Worm (Caenorhabditis elegans) whole organism, L3 larva: Measurements from ENCODE around the gene B0218.5.

ENCODE experiments used
- ZK546.5 ChIP-seq: sonication (generic microtip); optimal IDR thresholded peaks from 2 replicates; lab custom pipeline; 2017; ENCODE audit warnings: missing biosample characterization, missing genetic modification characterization
- aly-2 ChIP-seq: fragments of 150-350 bp; optimal IDR thresholded peaks from 2 replicates; lab custom pipeline; 2014; ENCODE audit warnings: missing biosample characterization, missing genetic modification characterization
- ceh-28 ChIP-seq: fragments of 150-350 bp; optimal IDR thresholded peaks from 2 replicates; lab custom pipeline; 2014; ENCODE audit warnings: missing biosample characterization, missing genetic modification reagents, missing genetic modification characterization
- ceh-82 ChIP-seq: fragments of 150-350 bp; optimal IDR thresholded peaks from 2 replicates; lab custom pipeline; 2014; ENCODE audit warnings: missing biosample characterization, missing genetic modification characterization
- daf-12 ChIP-seq: fragments of 150-350 bp; optimal IDR thresholded peaks from 2 replicates; lab custom pipeline; 2014; ENCODE audit warnings: missing biosample characterization, missing genetic modification reagents, missing genetic modification characterization
- egl-5 ChIP-seq: fragments of 150-350 bp; optimal IDR thresholded peaks from 2 replicates; lab custom pipeline; 2017; ENCODE audit warnings: missing biosample characterization, missing genetic modification reagents, missing genetic modification characterization, inconsistent platforms
- elt-1 ChIP-seq: fragments of 150-350 bp; optimal IDR thresholded peaks from 2 replicates; lab custom pipeline; 2014; ENCODE audit warnings: missing biosample characterization, missing genetic modification characterization
- elt-2 ChIP-seq: sonication (generic microtip); optimal IDR thresholded peaks from 2 replicates; lab custom pipeline; 2016; ENCODE audit warnings: missing genetic modification reagents, mild to moderate bottlenecking, missing genetic modification characterization, missing compliant biosample characterization
- elt-3 ChIP-seq, 3 experiments: fragments of 150-350 bp in 1 of 3; sonication (generic microtip) in 2 of 3; optimal IDR thresholded peaks; 2 replicates in 2 of 3; 4 replicates in 1 of 3; lab custom pipeline; 2014 to 2017; ENCODE audit warnings: missing biosample characterization in 3 of 3, missing genetic modification characterization in 3 of 3
- eor-1 ChIP-seq, 2 experiments: fragments of 150-350 bp; optimal IDR thresholded peaks; 2 replicates each; lab custom pipeline; 2014 to 2018; ENCODE audit warnings: missing biosample characterization in 2 of 2, missing genetic modification characterization in 2 of 2
- fkh-10 ChIP-seq: sonication (generic microtip); optimal IDR thresholded peaks from 2 replicates; lab custom pipeline; 2017; ENCODE audit warnings: missing biosample characterization, missing genetic modification reagents, missing genetic modification characterization
- fkh-2 ChIP-seq: fragments of 150-350 bp; optimal IDR thresholded peaks from 2 replicates; lab custom pipeline; 2014; ENCODE audit warnings: missing biosample characterization, missing genetic modification reagents, missing genetic modification characterization
- fos-1 ChIP-seq: fragments of 150-350 bp; optimal IDR thresholded peaks from 2 replicates; lab custom pipeline; 2014; ENCODE audit warnings: missing biosample characterization, missing genetic modification characterization
- hmg-11 ChIP-seq: sonication (generic microtip); optimal IDR thresholded peaks from 2 replicates; lab custom pipeline; 2016; ENCODE audit warnings: missing genetic modification characterization, missing compliant biosample characterization
- jun-1 ChIP-seq: fragments of 150-350 bp; optimal IDR thresholded peaks from 2 replicates; lab custom pipeline; 2014; ENCODE audit warnings: missing biosample characterization, missing genetic modification reagents, missing genetic modification characterization
- lin-15B ChIP-seq: fragments of 150-350 bp; optimal IDR thresholded peaks from 2 replicates; lab custom pipeline; 2014; ENCODE audit warnings: missing biosample characterization, missing genetic modification characterization
- lin-39 ChIP-seq: fragments of 150-350 bp; optimal IDR thresholded peaks from 2 replicates; lab custom pipeline; 2018; ENCODE audit warnings: missing biosample characterization, missing genetic modification reagents, missing genetic modification characterization
- lsy-12 ChIP-seq: sonication (generic microtip); optimal IDR thresholded peaks from 2 replicates; lab custom pipeline; 2016; ENCODE audit warnings: mild to moderate bottlenecking, missing genetic modification characterization, missing compliant biosample characterization
- mml-1 ChIP-seq: fragments of 150-350 bp; sonication (generic microtip); optimal IDR thresholded peaks from 3 replicates; lab custom pipeline; 2014; ENCODE audit warnings: missing biosample characterization, missing genetic modification characterization
- nfya-1 ChIP-seq: sonication (generic microtip); optimal IDR thresholded peaks from 2 replicates; lab custom pipeline; 2017; ENCODE audit warnings: missing genetic modification characterization, mild to moderate bottlenecking, missing compliant biosample characterization, antibody characterized with exemption, moderate library complexity; ENCODE audit not compliant: insufficient read depth
- nhr-11 ChIP-seq: fragments of 150-350 bp; optimal IDR thresholded peaks from 2 replicates; lab custom pipeline; 2014; ENCODE audit warnings: missing biosample characterization, missing genetic modification characterization
- nhr-12 ChIP-seq: fragments of 150-350 bp; optimal IDR thresholded peaks from 2 replicates; lab custom pipeline; 2014; ENCODE audit warnings: missing biosample characterization, missing genetic modification characterization
- nhr-23 ChIP-seq: fragments of 150-350 bp; optimal IDR thresholded peaks from 2 replicates; lab custom pipeline; 2014; ENCODE audit warnings: missing biosample characterization, missing genetic modification reagents, missing genetic modification characterization
- nhr-25 ChIP-seq: sonication (generic microtip); optimal IDR thresholded peaks from 2 replicates; lab custom pipeline; 2017; ENCODE audit warnings: missing biosample characterization, missing genetic modification characterization
- nhr-28 ChIP-seq: fragments of 150-350 bp; optimal IDR thresholded peaks from 2 replicates; lab custom pipeline; 2014; ENCODE audit warnings: missing biosample characterization, missing genetic modification characterization
- nhr-76 ChIP-seq: fragments of 150-350 bp; sonication (generic microtip); optimal IDR thresholded peaks from 5 replicates; lab custom pipeline; 2014; ENCODE audit warnings: missing biosample characterization, missing genetic modification characterization
- pha-4 ChIP-seq: fragments of 150-350 bp; optimal IDR thresholded peaks from 2 replicates; lab custom pipeline; 2014; ENCODE audit warnings: missing biosample characterization, missing genetic modification reagents, missing genetic modification characterization
- pqm-1 ChIP-seq: fragments of 150-350 bp; optimal IDR thresholded peaks from 2 replicates; lab custom pipeline; 2017; ENCODE audit warnings: missing biosample characterization, missing genetic modification characterization, inconsistent platforms
- sea-2 ChIP-seq: fragments of 150-350 bp; sonication (generic microtip); optimal IDR thresholded peaks from 4 replicates; lab custom pipeline; 2014; ENCODE audit warnings: missing biosample characterization, missing genetic modification reagents, missing genetic modification characterization
- skn-1 ChIP-seq: fragments of 150-350 bp; optimal IDR thresholded peaks from 2 replicates; lab custom pipeline; 2014; ENCODE audit warnings: missing biosample characterization, missing genetic modification characterization
- snpc-4 ChIP-seq: fragments of 150-350 bp; optimal IDR thresholded peaks from 2 replicates; lab custom pipeline; 2014; ENCODE audit warnings: missing biosample characterization, missing genetic modification characterization
- ztf-11 ChIP-seq: fragments of 150-350 bp; optimal IDR thresholded peaks from 2 replicates; lab custom pipeline; 2014; ENCODE audit warnings: missing biosample characterization, missing genetic modification characterization

B0218.5 gene

ce11 chrIV:8144341-8144740 lies 12.7 kb downstream of the B0218.5 start:
- TF ChIP-seq sea-2 (GFP tag; lab: Kevin White, UChicago), result no peak
- TF ChIP-seq mml-1 (tag; lab: Kevin White, UChicago), result no peak
- TF ChIP-seq nfya-1, result no peak
- TF ChIP-seq daf-12, result no peak
- no peak for TF ChIP-seq fos-1 (tag; lab: Kevin White, UChicago)
- no peak for TF ChIP-seq eor-1 (tag; optimal IDR thresholded peaks at IDR 0.05; lab: Kevin White, UChicago)
- no peak for TF ChIP-seq ceh-82 (tag; lab: Kevin White, UChicago)
- TF ChIP-seq elt-3 (tag; optimal IDR thresholded peaks at IDR 0.05; lab: Kevin White, UChicago), result no peak
- no peak for TF ChIP-seq skn-1 (tag; lab: Kevin White, UChicago)
- TF ChIP-seq nhr-28 (tag; lab: Kevin White, UChicago), result no peak

DNA sequence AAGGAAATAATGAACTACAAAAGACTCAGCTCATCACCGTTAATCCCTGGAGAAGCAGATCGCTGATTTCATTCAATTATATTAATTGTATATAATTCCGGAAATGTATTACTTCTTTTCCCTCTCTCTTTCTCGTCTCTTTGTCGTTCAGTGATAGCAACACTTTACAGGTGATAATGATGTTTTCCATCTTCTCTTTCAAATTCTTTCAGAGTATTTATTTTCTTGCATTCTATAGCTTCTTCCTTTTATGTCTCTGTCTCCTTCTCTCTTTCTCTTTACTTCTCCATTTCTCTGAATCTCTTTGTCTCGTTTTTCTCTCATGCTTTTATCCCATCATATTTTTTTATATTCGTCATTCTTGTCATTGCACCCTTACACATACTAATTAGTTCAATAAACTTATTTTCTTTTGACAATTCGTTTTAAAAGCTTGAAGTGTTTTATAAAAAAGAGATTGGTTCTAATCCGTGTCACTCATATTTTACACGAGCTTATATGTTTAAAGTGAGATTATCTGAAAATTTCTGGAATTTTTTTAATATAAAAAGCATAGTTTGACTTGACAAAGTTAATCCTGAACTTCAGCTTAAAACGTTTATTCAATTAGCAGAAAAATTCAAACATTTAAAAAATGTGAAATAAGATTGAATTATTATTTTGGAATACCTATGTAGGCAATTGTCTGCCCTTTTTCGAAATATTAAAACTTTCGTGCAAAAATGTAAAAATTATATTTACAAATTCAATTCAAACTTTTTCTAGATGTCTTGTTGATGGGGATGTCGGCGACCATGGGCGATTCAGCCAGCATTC lies 14.1 kb downstream of the B0218.5 start, which contains the start of gene pmk-2:
TSS of gene pmk-2 (plus strand) at position 766 of the 816 bp plus-strand sequence.
- TF ChIP-seq jun-1, result peak; percentile 3
- peak; percentile 14 for TF ChIP-seq skn-1 (tag; lab: Kevin White, UChicago)
- peak; percentile 40 for TF ChIP-seq elt-2 (tag; lab: Kevin White, UChicago)
- no peak for TF ChIP-seq ZK546.5 (tag; lab: Kevin White, UChicago)
- no peak for TF ChIP-seq fkh-10 (GFP tag; lab: Kevin White, UChicago)
- peak; percentile 29 for TF ChIP-seq nfya-1
- no peak for TF ChIP-seq nhr-12 (tag; lab: Kevin White, UChicago)
- TF ChIP-seq fkh-2 (tag; lab: Kevin White, UChicago), result no peak

DNA sequence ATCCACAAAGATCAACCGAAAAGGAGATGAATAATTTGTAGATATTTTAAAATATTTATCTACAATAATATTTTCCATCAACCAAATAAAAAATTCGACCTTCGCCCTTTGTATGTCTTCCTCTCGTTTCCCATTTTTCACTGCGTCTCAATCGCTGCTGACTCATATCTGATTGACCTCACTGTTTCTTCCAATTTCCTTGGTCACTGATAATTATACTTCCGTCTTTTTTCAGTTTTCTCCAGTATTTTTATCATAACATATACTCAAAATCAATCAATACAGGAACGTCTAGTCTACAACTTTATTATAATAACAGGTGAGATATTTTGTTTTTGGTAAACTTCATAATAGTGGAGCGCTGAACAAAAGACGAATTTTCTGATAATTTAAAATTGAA lies 18.1 kb downstream of the B0218.5 start, which contains the start of gene pmk-3:
TSS of gene pmk-3 (plus strand) at position 236 of the 400 bp plus-strand sequence.
- TF ChIP-seq nhr-23 (tag; lab: Kevin White, UChicago), result peak; percentile 54
- no peak for TF ChIP-seq egl-5
- TF ChIP-seq eor-1 (tag; optimal IDR thresholded peaks at IDR 0.05; lab: Kevin White, UChicago), result no peak
- peak; percentile 61 for TF ChIP-seq elt-2 (tag; lab: Kevin White, UChicago)
- peak; percentile 9 for TF ChIP-seq pha-4 (tag; lab: Kevin White, UChicago)
- no peak for TF ChIP-seq ZK546.5 (tag; lab: Kevin White, UChicago)
- peak; percentile 11 for TF ChIP-seq jun-1
- peak; percentile 13 for TF ChIP-seq ceh-28 (tag; lab: Kevin White, UChicago)
- TF ChIP-seq lsy-12 (tag; lab: Kevin White, UChicago), result no peak

- no peak for TF ChIP-seq fkh-2 (tag; lab: Kevin White, UChicago)
- TF ChIP-seq lin-15B (tag; lab: Kevin White, UChicago), result no peak
- no peak for TF ChIP-seq pha-4 (tag; lab: Kevin White, UChicago)
- TF ChIP-seq ztf-11 (tag; lab: Kevin White, UChicago), result no peak
- TF ChIP-seq eor-1 (tag; optimal IDR thresholded peaks at IDR 0.05; lab: Kevin White, UChicago), result no peak
- no peak for TF ChIP-seq daf-12
- no peak for TF ChIP-seq skn-1 (tag; lab: Kevin White, UChicago)
- no peak for TF ChIP-seq elt-2 (tag; lab: Kevin White, UChicago)
- TF ChIP-seq ceh-28 (tag; lab: Kevin White, UChicago), result no peak
- no peak for TF ChIP-seq fos-1 (tag; lab: Kevin White, UChicago)
- no peak for TF ChIP-seq elt-1 (tag; lab: Kevin White, UChicago)
- no peak for TF ChIP-seq aly-2 (tag; lab: Kevin White, UChicago)
- TF ChIP-seq, all 47 proteins: peak for 0
These were observed 20.5 kb downstream of the B0218.5 start for ce11 chrIV:8136548-8136947.

DNA sequence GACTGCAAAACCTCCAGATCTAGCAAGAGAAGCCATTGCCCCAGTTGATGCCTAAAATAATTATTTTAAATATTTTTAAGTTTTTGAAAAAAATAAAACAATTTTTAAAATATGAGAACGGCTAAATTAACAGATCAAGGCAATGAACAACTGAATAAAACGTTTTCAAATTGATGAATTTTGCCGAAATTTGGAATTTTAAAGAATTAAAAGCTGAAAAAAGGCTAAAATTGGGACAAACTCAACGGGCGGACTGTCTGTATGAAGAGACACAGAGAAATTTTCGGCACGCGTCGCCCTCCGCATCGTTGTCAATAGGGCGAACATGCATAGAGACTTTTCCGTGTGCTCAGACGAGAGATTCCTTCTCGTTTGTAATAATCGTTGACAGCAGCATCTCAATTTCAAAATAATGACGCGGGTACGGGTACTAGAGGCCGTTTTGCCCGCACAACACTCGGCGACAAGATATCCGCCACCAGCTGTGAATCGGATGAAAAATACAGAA lies 21.0 kb downstream of the B0218.5 start, which contains the start of the genes isp-1 and islo-1:
TSS of gene isp-1 (minus strand) at position 51 of the 508 bp plus-strand sequence.
TSS of gene islo-1 (plus strand) at position 385 of the 508 bp plus-strand sequence.
- TF ChIP-seq pha-4 (tag; lab: Kevin White, UChicago) (peak; percentile 75), ztf-11 (tag; lab: Kevin White, UChicago) (no peak), elt-2 (tag; lab: Kevin White, UChicago) (peak; percentile 49), lin-15B (tag; lab: Kevin White, UChicago) (peak; percentile 88), pqm-1 (tag; lab: Kevin White, UChicago) (peak; percentile 39), nhr-76 (tag; lab: Kevin White, UChicago) (no peak), nfya-1 (peak; percentile 72), nhr-25 (tag; lab: Kevin White, UChicago) (peak; percentile 55), ceh-82 (tag; lab: Kevin White, UChicago) (no peak), nhr-23 (tag; lab: Kevin White, UChicago) (peak; percentile 53), nhr-11 (no peak), elt-1 (tag; lab: Kevin White, UChicago) (no peak), lin-39 (tag; lab: Kevin White, UChicago) (peak; percentile 70), aly-2 (tag; lab: Kevin White, UChicago) (no peak), snpc-4 (tag; lab: Kevin White, UChicago) (peak; percentile 71), hmg-11 (tag; lab: Kevin White, UChicago) (peak; percentile 71), lsy-12 (tag; lab: Kevin White, UChicago) (no peak)
